Worm (Caenorhabditis elegans): ENCODE results near the gene F13A2.9.

DNA sequence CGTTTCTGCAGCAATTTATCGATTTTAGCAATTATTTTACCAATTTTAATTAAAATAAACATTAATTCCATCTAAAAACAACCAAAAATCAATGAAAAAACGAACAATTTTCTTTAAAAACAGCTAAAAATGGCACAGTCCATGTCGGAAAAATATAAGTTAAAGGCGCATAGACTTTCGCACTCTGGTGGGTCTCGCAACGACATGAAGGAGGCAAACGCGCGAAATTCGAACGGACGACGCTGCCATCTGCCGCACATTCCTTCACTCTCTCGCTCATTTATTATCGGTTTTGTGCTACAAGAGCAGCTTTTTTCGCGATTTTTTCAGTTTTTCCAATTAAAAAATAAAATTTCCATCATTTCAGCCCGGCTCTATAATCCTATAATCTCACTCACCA lies 40.5 kb downstream of the F13A2.9 start, which contains the start of gene mcm-7:
- no peak for TF ChIP-seq B0310.2 (tag; optimal IDR thresholded peaks at IDR 0.05)
- TF ChIP-seq aly-1 (tag; optimal IDR thresholded peaks at IDR 0.05) = no peak
- no peak for TF ChIP-seq hnd-1 (tag; optimal IDR thresholded peaks at IDR 0.05)
- no peak for TF ChIP-seq scrt-1 (GFP tag; IDR thresholded peaks at IDR 0.05)
